Fruit fly (Drosophila melanogaster) whole organism, embryonic: ENCODE measurements around the gene Jhbp1.

Experiments used
- CG17359 ChIP-seq: fragments of 200-800 bp; sonication (Bioruptor generic); optimal IDR thresholded peaks from 3 replicates; lab custom pipeline; 2018; ENCODE audit warnings: missing biosample characterization, mild to moderate bottlenecking, missing genetic modification characterization, moderate library complexity
- CG18262 ChIP-seq: fragments of 200-800 bp; optimal IDR thresholded peaks from 3 replicates; lab custom pipeline; 2019; ENCODE audit warnings: missing biosample characterization, mild to moderate bottlenecking, missing genetic modification characterization, moderate library complexity
- CG4282 ChIP-seq: fragments of 200-800 bp; sonication (Bioruptor generic); optimal IDR thresholded peaks from 2 replicates; lab custom pipeline; 2016; ENCODE audit warnings: missing biosample characterization, missing genetic modification characterization
- Dek ChIP-seq: fragments of 200-800 bp; sonication (Bioruptor generic); optimal IDR thresholded peaks from 3 replicates; lab custom pipeline; 2019; ENCODE audit warnings: missing biosample characterization, mild to moderate bottlenecking, missing genetic modification characterization, moderate library complexity
- Ssrp ChIP-seq: fragments of 200-800 bp; sonication (Bioruptor generic); optimal IDR thresholded peaks from 2 replicates; lab custom pipeline; 2018; ENCODE audit warnings: missing biosample characterization, mild to moderate bottlenecking, missing genetic modification characterization, moderate library complexity
- fd64A ChIP-seq: fragments of 200-800 bp; sonication (Bioruptor generic); optimal IDR thresholded peaks from 3 replicates; lab custom pipeline; 2018; ENCODE audit warnings: missing biosample characterization, mild to moderate bottlenecking, missing genetic modification characterization
- fru ChIP-seq: fragments of >200 bp; optimal IDR thresholded peaks from 2 replicates; lab custom pipeline; 2017
- ftz-f1 ChIP-seq: fragments of 200-800 bp; sonication (Bioruptor generic); optimal IDR thresholded peaks from 2 replicates; lab custom pipeline; 2016; ENCODE audit warnings: missing biosample characterization, missing genetic modification characterization
- ro ChIP-seq: fragments of 200-800 bp; sonication (Bioruptor generic); IDR thresholded peaks from 2 replicates; pipeline ENCODE4 v1.3.6; 2022; ENCODE audit warnings: missing biosample characterization, missing genetic modification characterization
- tin ChIP-seq: fragments of 200-800 bp; sonication (Bioruptor generic); optimal IDR thresholded peaks from 3 replicates; lab custom pipeline; 2016; ENCODE audit warnings: missing biosample characterization, missing genetic modification characterization

DNA sequence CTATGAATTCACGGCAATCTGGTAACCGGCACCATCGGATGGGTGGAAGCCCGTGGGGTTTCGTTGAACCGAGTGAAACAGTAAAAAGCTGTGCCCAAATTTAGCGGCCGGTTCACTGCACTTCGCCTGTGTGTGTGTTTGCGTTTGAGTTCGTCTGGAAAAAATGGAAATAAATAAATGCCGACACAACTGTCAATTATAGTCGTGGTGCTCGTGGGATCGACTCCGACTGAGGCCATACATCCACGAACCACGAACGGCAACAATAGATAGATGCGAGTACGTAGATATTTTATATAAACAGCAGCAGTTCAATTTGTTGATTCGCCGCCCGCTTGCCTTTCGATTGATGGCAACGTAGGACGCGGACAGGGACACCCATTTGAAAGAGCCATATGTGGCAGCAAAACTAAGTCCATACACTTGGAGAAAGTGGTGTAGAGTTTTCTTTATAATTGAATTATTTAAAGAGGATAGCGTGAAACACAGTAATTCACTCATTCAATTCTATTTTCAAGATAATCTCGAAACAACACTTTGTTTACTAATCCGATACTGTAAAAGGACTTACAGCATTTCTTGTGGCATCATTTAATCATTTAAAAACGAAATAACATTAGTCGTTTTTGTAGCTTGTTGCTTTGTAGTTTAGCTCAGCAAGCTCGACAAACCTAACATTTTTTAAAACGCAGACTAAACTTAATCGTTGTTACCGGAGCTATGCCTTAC lies 30.5 kb downstream of the Jhbp1 start:
- no peak for TF ChIP-seq fd64A
- TF ChIP-seq CG17359: peak; percentile 39
- TF ChIP-seq tin: no peak
- no peak for TF ChIP-seq CG4282 (GFP tag; lab: Kevin White, UChicago)
- peak; percentile 60 for TF ChIP-seq CG18262 (tag; lab: Kevin White, UChicago)
- TF ChIP-seq Ssrp (tag; lab: Kevin White, UChicago): no peak
- TF ChIP-seq ro (GFP tag; lab: Robert Waterston, UW): no peak
- TF ChIP-seq fru (lab: Kevin White, UChicago): no peak
- no peak for TF ChIP-seq ftz-f1
- no peak for TF ChIP-seq Dek (tag; lab: Kevin White, UChicago)
